Fruit fly (Drosophila melanogaster): ENCODE measurements around the gene PGRP-SB1.

DNA sequence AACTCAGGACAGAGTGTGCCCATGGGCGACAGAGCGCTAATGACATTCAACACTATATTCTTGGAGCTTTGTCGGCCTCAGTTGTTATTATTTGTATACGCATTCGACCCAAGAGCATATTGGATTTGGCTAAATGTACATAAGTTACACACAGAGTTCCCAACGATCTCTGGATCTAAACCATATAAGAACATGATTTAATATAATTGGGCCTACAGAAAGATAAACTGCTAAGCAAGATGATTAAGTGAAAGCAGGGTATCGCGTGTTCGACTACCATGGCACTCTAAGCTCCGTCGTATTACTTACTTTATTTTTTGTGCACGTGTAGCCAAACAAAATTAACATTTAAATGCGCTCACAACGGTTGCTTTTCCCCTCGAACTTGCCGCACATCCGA is 32.5 kb upstream of the PGRP-SB1 start:
- no peak for TF ChIP-seq CG8478 (optimal IDR thresholded peaks at IDR 0.05)
- TF ChIP-seq CTCF (optimal IDR thresholded peaks at IDR 0.05) = no peak
